Fruit fly (Drosophila melanogaster) whole organism, embryonic: Measurements from ENCODE around the gene peng.
A peak's percentile ranks its signal among the peaks of the same experiment; 100 is the strongest.

Experiments used
- C15 ChIP-seq: fragments of 200-800 bp; sonication (Bioruptor generic); IDR thresholded peaks from 3 replicates; pipeline ENCODE4 v1.3.6; 2022; ENCODE audit warnings: missing biosample characterization, missing genetic modification characterization
- CG10543 ChIP-seq: fragments of 200-800 bp; sonication (Bioruptor generic); optimal IDR thresholded peaks from 3 replicates; lab custom pipeline; 2017; ENCODE audit warnings: missing biosample characterization, mild to moderate bottlenecking, missing genetic modification characterization, moderate library complexity
- CG10979 ChIP-seq: fragments of 200-800 bp; sonication (Bioruptor generic); optimal IDR thresholded peaks from 2 replicates; lab custom pipeline; 2018; ENCODE audit warnings: missing biosample characterization, mild to moderate bottlenecking, missing genetic modification characterization, moderate library complexity
- CG11560 ChIP-seq: fragments of 200-800 bp; sonication (Bioruptor generic); IDR thresholded peaks from 3 replicates; pipeline ENCODE4 v1.3.6; 2022; ENCODE audit warnings: missing biosample characterization, missing genetic modification characterization
- CG12942 ChIP-seq: fragments of 200-800 bp; sonication (Bioruptor generic); optimal IDR thresholded peaks from 3 replicates; lab custom pipeline; 2016; ENCODE audit warnings: missing biosample characterization, missing genetic modification characterization
- CG13775 ChIP-seq: fragments of 200-800 bp; sonication (Bioruptor generic); optimal IDR thresholded peaks from 3 replicates; lab custom pipeline; 2017; ENCODE audit warnings: missing biosample characterization, mild to moderate bottlenecking, missing genetic modification characterization
- CG14441 ChIP-seq: fragments of 200-800 bp; sonication (Bioruptor generic); IDR thresholded peaks from 2 replicates; pipeline ENCODE4 v1.3.6; 2022; ENCODE audit warnings: missing biosample characterization, missing genetic modification characterization
- CG1647 ChIP-seq: fragments of 200-800 bp; sonication (Bioruptor generic); optimal IDR thresholded peaks from 3 replicates; lab custom pipeline; 2016; ENCODE audit warnings: missing biosample characterization, missing genetic modification characterization
- CG17328 ChIP-seq: fragments of 200-800 bp; sonication (Bioruptor generic); IDR thresholded peaks from 2 replicates; pipeline ENCODE4 v1.3.6; 2022; ENCODE audit warnings: missing biosample characterization, missing genetic modification characterization
- CG1792 ChIP-seq: fragments of 200-800 bp; sonication (Bioruptor generic); optimal IDR thresholded peaks from 2 replicates; lab custom pipeline; 2016; ENCODE audit warnings: missing biosample characterization, missing genetic modification characterization
- CG18476 ChIP-seq: fragments of 200-800 bp; sonication (Bioruptor generic); optimal IDR thresholded peaks from 2 replicates; lab custom pipeline; 2016; ENCODE audit warnings: missing biosample characterization, mild to moderate bottlenecking, missing genetic modification characterization
- CG30431 ChIP-seq: fragments of 200-800 bp; sonication (Bioruptor generic); optimal IDR thresholded peaks from 2 replicates; lab custom pipeline; 2017; ENCODE audit warnings: missing biosample characterization, missing genetic modification characterization
- CG3407 ChIP-seq: fragments of 200-800 bp; sonication (Bioruptor generic); optimal IDR thresholded peaks from 2 replicates; lab custom pipeline; 2018; ENCODE audit warnings: missing biosample characterization, mild to moderate bottlenecking, missing genetic modification characterization
- CG4360 ChIP-seq: fragments of 200-800 bp; sonication (Bioruptor generic); IDR thresholded peaks from 2 replicates; pipeline ENCODE4 v1.3.6; 2022; ENCODE audit warnings: missing biosample characterization, missing genetic modification characterization
- CG4707 ChIP-seq: fragments of 200-800 bp; sonication (Bioruptor generic); optimal IDR thresholded peaks from 2 replicates; lab custom pipeline; 2018; ENCODE audit warnings: missing biosample characterization, mild to moderate bottlenecking, missing genetic modification characterization, moderate library complexity
- CG7271 ChIP-seq: fragments of 200-800 bp; sonication (Bioruptor generic); optimal IDR thresholded peaks from 2 replicates; lab custom pipeline; 2018; ENCODE audit warnings: missing biosample characterization, mild to moderate bottlenecking, missing genetic modification characterization, moderate library complexity
- CG8359 ChIP-seq: fragments of 200-800 bp; sonication (Bioruptor generic); optimal IDR thresholded peaks from 2 replicates; lab custom pipeline; 2017; ENCODE audit warnings: missing biosample characterization, mild to moderate bottlenecking, missing genetic modification characterization, borderline replicate concordance
- CG9609 ChIP-seq: fragments of 200-800 bp; sonication (Bioruptor generic); optimal IDR thresholded peaks from 3 replicates; lab custom pipeline; 2016; ENCODE audit warnings: missing biosample characterization, missing genetic modification characterization
- CHES-1-like ChIP-seq: fragments of 200-800 bp; sonication (Bioruptor generic); optimal IDR thresholded peaks from 2 replicates; lab custom pipeline; 2016; ENCODE audit warnings: missing biosample characterization, missing genetic modification characterization
- E2f2 ChIP-seq: fragments of 200-800 bp; sonication (Bioruptor generic); IDR thresholded peaks from 2 replicates; pipeline ENCODE4 v1.3.6; 2022; ENCODE audit warnings: missing biosample characterization, missing genetic modification characterization
- Fer2 ChIP-seq: fragments of 200-800 bp; sonication (Bioruptor generic); optimal IDR thresholded peaks from 2 replicates; lab custom pipeline; 2018; ENCODE audit warnings: missing biosample characterization, mild to moderate bottlenecking, missing genetic modification characterization, moderate library complexity
- HLH54F ChIP-seq: fragments of 200-800 bp; sonication (Bioruptor generic); optimal IDR thresholded peaks from 3 replicates; lab custom pipeline; 2016; ENCODE audit warnings: missing biosample characterization, missing genetic modification characterization
- Hmr ChIP-seq: fragments of 200-800 bp; sonication (Bioruptor generic); optimal IDR thresholded peaks from 3 replicates; lab custom pipeline; 2017; ENCODE audit warnings: mild to moderate bottlenecking, missing biosample characterization, missing genetic modification reagents, missing genetic modification characterization
- Hr3 ChIP-seq: fragments of 200-800 bp; sonication (Bioruptor generic); optimal IDR thresholded peaks from 3 replicates; lab custom pipeline; 2016; ENCODE audit warnings: missing biosample characterization, missing genetic modification characterization
- Hr51 ChIP-seq, 2 experiments: fragments of 200-800 bp; sonication (Bioruptor generic); optimal IDR thresholded peaks; 2 replicates in 1 of 2; 3 replicates in 1 of 2; lab custom pipeline; 2016 to 2018; ENCODE audit warnings: missing biosample characterization in 2 of 2, missing genetic modification characterization in 2 of 2, mild to moderate bottlenecking in 1 of 2, moderate library complexity in 1 of 2
- Max ChIP-seq: fragments of 200-800 bp; sonication (Bioruptor generic); optimal IDR thresholded peaks from 2 replicates; lab custom pipeline; 2016; ENCODE audit warnings: missing biosample characterization, mild to moderate bottlenecking, missing genetic modification characterization
- Sry-β ChIP-seq: fragments of 200-800 bp; sonication (Bioruptor generic); optimal IDR thresholded peaks from 2 replicates; lab custom pipeline; 2018; ENCODE audit warnings: missing biosample characterization, mild to moderate bottlenecking, missing genetic modification characterization, moderate library complexity
- Usf ChIP-seq: fragments of 200-800 bp; sonication (Bioruptor generic); optimal IDR thresholded peaks from 2 replicates; lab custom pipeline; 2017; ENCODE audit warnings: missing genotype, missing biosample characterization, missing genetic modification characterization
- YL-1 ChIP-seq: fragments of 200-800 bp; sonication (Bioruptor generic); optimal IDR thresholded peaks from 3 replicates; lab custom pipeline; 2017; ENCODE audit warnings: missing biosample characterization, mild to moderate bottlenecking, missing genetic modification characterization
- al ChIP-seq: fragments of 200-800 bp; sonication (Bioruptor generic); IDR thresholded peaks from 2 replicates; pipeline ENCODE4 v1.3.6; 2022; ENCODE audit warnings: missing biosample characterization, missing genetic modification characterization
- chif ChIP-seq, 2 experiments: fragments of 200-800 bp; sonication (Bioruptor generic); optimal IDR thresholded peaks; 3 replicates each; lab custom pipeline; 2016; ENCODE audit warnings: missing biosample characterization in 2 of 2, missing genetic modification characterization in 2 of 2
- corto ChIP-seq: fragments of 200-800 bp; sonication (Bioruptor generic); optimal IDR thresholded peaks from 2 replicates; lab custom pipeline; 2016; ENCODE audit warnings: missing biosample characterization, mild to moderate bottlenecking, missing genetic modification characterization, moderate library complexity
- dysf ChIP-seq: fragments of 200-800 bp; sonication (Bioruptor generic); IDR thresholded peaks from 3 replicates; pipeline ENCODE4 v1.3.6; 2022; ENCODE audit warnings: missing biosample characterization, missing genetic modification characterization
- fd64A ChIP-seq: fragments of 200-800 bp; sonication (Bioruptor generic); optimal IDR thresholded peaks from 3 replicates; lab custom pipeline; 2018; ENCODE audit warnings: missing biosample characterization, mild to moderate bottlenecking, missing genetic modification characterization
- fd96Cb ChIP-seq: fragments of 200-800 bp; sonication (Bioruptor generic); optimal IDR thresholded peaks from 2 replicates; lab custom pipeline; 2018; ENCODE audit warnings: missing biosample characterization, mild to moderate bottlenecking, missing genetic modification characterization, moderate library complexity
- gfzf ChIP-seq: fragments of 200-800 bp; sonication (Bioruptor generic); optimal IDR thresholded peaks from 2 replicates; lab custom pipeline; 2016; ENCODE audit warnings: missing biosample characterization, mild to moderate bottlenecking, missing genetic modification characterization, moderate library complexity
- gsb-n ChIP-seq: fragments of 200-800 bp; sonication (Bioruptor generic); optimal IDR thresholded peaks from 3 replicates; lab custom pipeline; 2018; ENCODE audit warnings: missing biosample characterization, mild to moderate bottlenecking, missing genetic modification characterization
- lilli ChIP-seq: fragments of 200-800 bp; sonication (Bioruptor generic); optimal IDR thresholded peaks from 3 replicates; lab custom pipeline; 2016; ENCODE audit warnings: missing biosample characterization, missing genetic modification characterization
- lola ChIP-seq, 3 experiments: fragments of >200 bp in 2 of 3; fragments of 200-800 bp in 1 of 3; sonication (Bioruptor generic) in 1 of 3; optimal IDR thresholded peaks; 2 replicates each; lab custom pipeline; 2017 to 2019; ENCODE audit warnings: missing biosample characterization in 3 of 3, missing genetic modification characterization in 3 of 3, mild to moderate bottlenecking in 1 of 3, moderate library complexity in 1 of 3
- p53 ChIP-seq: fragments of 200-800 bp; sonication (Bioruptor generic); optimal IDR thresholded peaks from 2 replicates; lab custom pipeline; 2016; ENCODE audit warnings: missing biosample characterization, missing genetic modification characterization
- pita ChIP-seq: fragments of 200-800 bp; sonication (Bioruptor generic); optimal IDR thresholded peaks from 2 replicates; lab custom pipeline; 2017; ENCODE audit warnings: missing biosample characterization, mild to moderate bottlenecking, missing genetic modification characterization
- salm ChIP-seq: fragments of 200-800 bp; sonication (Bioruptor generic); optimal IDR thresholded peaks from 2 replicates; lab custom pipeline; 2018; ENCODE audit warnings: missing biosample characterization, mild to moderate bottlenecking, missing genetic modification characterization
- sens ChIP-seq: fragments of 200-800 bp; sonication (Bioruptor generic); peaks from one replicate; lab custom pipeline; 2016; ENCODE audit warnings: missing biosample characterization, missing genetic modification characterization
- trh ChIP-seq: fragments of 200-800 bp; sonication (Bioruptor generic); optimal IDR thresholded peaks from 2 replicates; lab custom pipeline; 2016; ENCODE audit warnings: missing biosample characterization, missing genetic modification characterization
- twi ChIP-seq: fragments of 200-800 bp; optimal IDR thresholded peaks from 2 replicates; lab custom pipeline; 2019; ENCODE audit warnings: missing biosample characterization, mild to moderate bottlenecking, missing genetic modification characterization, moderate library complexity
- unc-4 ChIP-seq: fragments of 200-800 bp; sonication (Bioruptor generic); IDR thresholded peaks from 2 replicates; pipeline ENCODE4 v1.3.6; 2022; ENCODE audit warnings: missing biosample characterization, missing genetic modification characterization; ENCODE audit not compliant: partially characterized antibody
- usp ChIP-seq: fragments of >200 bp; optimal IDR thresholded peaks from 2 replicates; lab custom pipeline; 2017; ENCODE audit warnings: missing biosample characterization, missing genetic modification characterization
- vnd ChIP-seq: fragments of 200-800 bp; sonication (Bioruptor generic); IDR thresholded peaks from 3 replicates; pipeline ENCODE4 v1.3.6; 2022; ENCODE audit warnings: missing biosample characterization, missing genetic modification characterization; ENCODE audit not compliant: partially characterized antibody
- wdn ChIP-seq: fragments of 200-800 bp; sonication (Bioruptor generic); IDR thresholded peaks from 2 replicates; pipeline ENCODE4 v1.3.6; 2022; ENCODE audit warnings: missing biosample characterization, missing genetic modification characterization
- wor ChIP-seq: fragments of 200-800 bp; sonication (Bioruptor generic); IDR thresholded peaks from 2 replicates; pipeline ENCODE4 v1.3.6; 2022; ENCODE audit warnings: missing biosample characterization, missing genetic modification characterization

The peng gene

dm6 chrX:21349800-21350309, at the start of gene peng, which contains the start of gene sol (continued):
- TF ChIP-seq CG14441 (GFP tag; lab: Robert Waterston, UW) (peak; percentile 73), Hmr (GFP tag; lab: Kevin White, UChicago) (peak; percentile 82), wor (GFP tag; lab: Robert Waterston, UW) (no peak), Sry-β (GFP tag; lab: Kevin White, UChicago) (no peak), CG4360 (no peak), lola (GFP tag; optimal IDR thresholded peaks at IDR 0.05; lab: Kevin White, UChicago) (peak in 1 of 3 experiments; percentile 66), lilli (GFP tag; lab: Kevin White, UChicago) (peak; percentile 87), sens (GFP tag; lab: Kevin White, UChicago) (peak; percentile 96), chif (GFP tag; optimal IDR thresholded peaks at IDR 0.05; lab: Kevin White, UChicago) (peak; percentile 61 to 74), CG8359 (GFP tag; lab: Kevin White, UChicago) (peak; percentile 10), CG17328 (GFP tag; lab: Robert Waterston, UW) (peak; percentile 36), vnd (GFP tag; lab: Robert Waterston, UW) (no peak), CG1647 (GFP tag; lab: Kevin White, UChicago) (peak; percentile 40), Fer2 (tag; lab: Kevin White, UChicago) (peak; percentile 49), Usf (GFP tag; lab: Kevin White, UChicago) (peak; percentile 63), CG3407 (GFP tag; lab: Kevin White, UChicago) (no peak), unc-4 (no peak), CG11560 (tag; lab: Robert Waterston, UW) (0 out of 3 replicates have a peak, but pooled peaks have one; percentile 43), CG18476 (peak; percentile 69), Hr3 (GFP tag; lab: Kevin White, UChicago) (peak; percentile 76), CG13775 (GFP tag; lab: Kevin White, UChicago) (peak; percentile 76), Hr51 (GFP tag; optimal IDR thresholded peaks at IDR 0.05; lab: Kevin White, UChicago) (peak; percentile 16 to 74), fd64A (GFP tag; lab: Kevin White, UChicago) (no peak), CG9609 (GFP tag; lab: Kevin White, UChicago) (peak; percentile 57), fd96Cb (tag; lab: Kevin White, UChicago) (peak; percentile 63), CG4707 (GFP tag; lab: Kevin White, UChicago) (no peak), CHES-1-like (GFP tag; lab: Kevin White, UChicago) (peak; percentile 39), gfzf (peak; percentile 72), CG7271 (peak; percentile 12), salm (tag; lab: Kevin White, UChicago) (no peak), CG10979 (tag; lab: Kevin White, UChicago) (peak; percentile 55), CG1792 (peak; percentile 14), E2f2 (GFP tag; lab: Robert Waterston, UW) (peak; percentile 46), CG10543 (GFP tag; lab: Kevin White, UChicago) (peak; percentile 38), trh (GFP tag; lab: Kevin White, UChicago) (peak; percentile 46), wdn (GFP tag; lab: Robert Waterston, UW) (peak; percentile 56), usp (GFP tag; lab: Kevin White, UChicago) (no peak), HLH54F (peak; percentile 67), p53 (GFP tag; lab: Kevin White, UChicago) (no peak), al (peak; percentile 46; the same call in 1 of the 2 replicates), YL-1 (peak; percentile 37), gsb-n (tag; lab: Kevin White, UChicago) (no peak), C15 (0 out of 3 replicates have a peak, but pooled peaks have one; percentile 25), Max (GFP tag; lab: Kevin White, UChicago) (peak; percentile 80), pita (no peak), CG30431 (GFP tag; lab: Kevin White, UChicago) (peak; percentile 56), twi (tag; lab: Kevin White, UChicago) (peak; percentile 50), corto (GFP tag; lab: Kevin White, UChicago) (no peak), dysf (GFP tag; lab: Robert Waterston, UW) (peak; percentile 56; the same call in 2 of the 3 replicates), CG12942 (GFP tag; lab: Kevin White, UChicago) (peak; percentile 78)
